Fruit fly (Drosophila melanogaster) whole organism, embryonic: ENCODE data around the gene CG1764.
A peak's percentile ranks its signal among the peaks of the same experiment; 100 is the strongest.

ENCODE experiments used
- Aef1 ChIP-seq: fragments of 200-800 bp; sonication (Bioruptor generic); IDR thresholded peaks from 3 replicates; pipeline ENCODE4 v1.3.6; 2022; ENCODE audit warnings: missing biosample characterization, missing genetic modification characterization
- Antp ChIP-seq: fragments of 200-800 bp; sonication (Bioruptor generic); optimal IDR thresholded peaks from 3 replicates; lab custom pipeline; 2016; ENCODE audit warnings: missing biosample characterization, missing genetic modification characterization
- Blimp-1 ChIP-seq: fragments of 200-800 bp; sonication (Bioruptor generic); optimal IDR thresholded peaks from 3 replicates; lab custom pipeline; 2018; ENCODE audit warnings: missing biosample characterization, missing genetic modification characterization, mild to moderate bottlenecking, moderate library complexity, missing genetic modification reagents
- CG1024 ChIP-seq: fragments of 200-800 bp; sonication (Bioruptor generic); IDR thresholded peaks from 2 replicates; pipeline ENCODE4 v1.3.6; 2022; ENCODE audit warnings: missing biosample characterization, missing genetic modification characterization
- CG11456 ChIP-seq: fragments of 200-800 bp; sonication (Bioruptor generic); IDR thresholded peaks from 3 replicates; pipeline ENCODE4 v1.3.6; 2022; ENCODE audit warnings: missing biosample characterization, missing genetic modification characterization
- CG13775 ChIP-seq: fragments of 200-800 bp; sonication (Bioruptor generic); optimal IDR thresholded peaks from 3 replicates; lab custom pipeline; 2017; ENCODE audit warnings: missing biosample characterization, mild to moderate bottlenecking, missing genetic modification characterization
- CG14710 ChIP-seq: fragments of 200-800 bp; sonication (Bioruptor generic); optimal IDR thresholded peaks from 3 replicates; lab custom pipeline; 2019; ENCODE audit warnings: missing biosample characterization, mild to moderate bottlenecking, missing genetic modification characterization, moderate library complexity
- CG14860 ChIP-seq: fragments of 200-800 bp; sonication (Bioruptor generic); IDR thresholded peaks from 3 replicates; pipeline ENCODE4 v1.3.6; 2022; ENCODE audit warnings: missing biosample characterization, missing genetic modification characterization; ENCODE audit not compliant: partially characterized antibody
- CG15269 ChIP-seq: fragments of 200-800 bp; sonication (Bioruptor generic); optimal IDR thresholded peaks from 2 replicates; lab custom pipeline; 2018; ENCODE audit warnings: missing biosample characterization, mild to moderate bottlenecking, missing genetic modification characterization, moderate library complexity
- CG15514 ChIP-seq: fragments of 200-800 bp; sonication (Bioruptor generic); optimal IDR thresholded peaks from 3 replicates; lab custom pipeline; 2017; ENCODE audit warnings: missing biosample characterization, missing genetic modification characterization, mild to moderate bottlenecking, moderate library complexity, missing genetic modification reagents
- CG1647 ChIP-seq: fragments of 200-800 bp; sonication (Bioruptor generic); optimal IDR thresholded peaks from 3 replicates; lab custom pipeline; 2016; ENCODE audit warnings: missing biosample characterization, missing genetic modification characterization
- CG17612 ChIP-seq: fragments of 200-800 bp; sonication (Bioruptor generic); IDR thresholded peaks from 2 replicates; pipeline ENCODE4 v1.3.6; 2022; ENCODE audit warnings: missing biosample characterization, missing genetic modification characterization
- CG17802 ChIP-seq: fragments of 200-800 bp; sonication (Bioruptor generic); optimal IDR thresholded peaks from 2 replicates; lab custom pipeline; 2018; ENCODE audit warnings: missing biosample characterization, mild to moderate bottlenecking, missing genetic modification characterization, moderate library complexity
- CG1832 ChIP-seq: fragments of 200-800 bp; sonication (Bioruptor generic); optimal IDR thresholded peaks from 2 replicates; lab custom pipeline; 2017; ENCODE audit warnings: missing biosample characterization, mild to moderate bottlenecking, missing genetic modification characterization, inconsistent platforms
- CG18476 ChIP-seq: fragments of 200-800 bp; sonication (Bioruptor generic); optimal IDR thresholded peaks from 2 replicates; lab custom pipeline; 2016; ENCODE audit warnings: missing biosample characterization, mild to moderate bottlenecking, missing genetic modification characterization
- CG30403 ChIP-seq: fragments of 200-800 bp; sonication (Bioruptor generic); optimal IDR thresholded peaks from 3 replicates; lab custom pipeline; 2016; ENCODE audit warnings: missing biosample characterization, missing genetic modification characterization
- CG4404 ChIP-seq: fragments of 200-800 bp; sonication (Bioruptor generic); IDR thresholded peaks from 2 replicates; pipeline ENCODE4 v1.3.6; 2022; ENCODE audit warnings: missing biosample characterization, missing genetic modification characterization
- CG4820 ChIP-seq: fragments of 200-800 bp; sonication (Bioruptor generic); optimal IDR thresholded peaks from 3 replicates; lab custom pipeline; 2016; ENCODE audit warnings: missing biosample characterization, missing genetic modification characterization
- CG6272 ChIP-seq: fragments of 200-800 bp; sonication (Bioruptor generic); IDR thresholded peaks from 2 replicates; pipeline ENCODE4 v1.3.6; 2022; ENCODE audit warnings: missing biosample characterization, missing genetic modification characterization
- CG7963 ChIP-seq: fragments of 200-800 bp; sonication (Bioruptor generic); IDR thresholded peaks from 3 replicates; pipeline ENCODE4 v1.3.6; 2022; ENCODE audit warnings: missing biosample characterization, missing genetic modification characterization; ENCODE audit not compliant: partially characterized antibody
- HLH54F ChIP-seq: fragments of 200-800 bp; sonication (Bioruptor generic); optimal IDR thresholded peaks from 3 replicates; lab custom pipeline; 2016; ENCODE audit warnings: missing biosample characterization, missing genetic modification characterization
- Hmr ChIP-seq: fragments of 200-800 bp; sonication (Bioruptor generic); optimal IDR thresholded peaks from 3 replicates; lab custom pipeline; 2017; ENCODE audit warnings: mild to moderate bottlenecking, missing biosample characterization, missing genetic modification reagents, missing genetic modification characterization
- Hmx ChIP-seq: fragments of 200-800 bp; sonication (Bioruptor generic); optimal IDR thresholded peaks from 2 replicates; lab custom pipeline; 2016; ENCODE audit warnings: missing biosample characterization, missing genetic modification characterization
- NfI ChIP-seq: fragments of 200-800 bp; sonication (Bioruptor generic); optimal IDR thresholded peaks from 3 replicates; lab custom pipeline; 2018; ENCODE audit warnings: missing biosample characterization, mild to moderate bottlenecking, missing genetic modification characterization, moderate library complexity
- Ptx1 ChIP-seq: fragments of 200-800 bp; sonication (Bioruptor generic); IDR thresholded peaks from 2 replicates; pipeline ENCODE4 v1.3.6; 2022; ENCODE audit warnings: missing biosample characterization, missing genetic modification characterization
- Six4 ChIP-seq: fragments of 200-800 bp; sonication (Bioruptor generic); optimal IDR thresholded peaks from 2 replicates; lab custom pipeline; 2016; ENCODE audit warnings: missing biosample characterization, missing genetic modification characterization
- Sox102F ChIP-seq: fragments of 200-800 bp; sonication (Bioruptor generic); optimal IDR thresholded peaks from 2 replicates; lab custom pipeline; 2018; ENCODE audit warnings: missing biosample characterization, mild to moderate bottlenecking, missing genetic modification characterization, moderate library complexity
- ash1 ChIP-seq: fragments of 200-800 bp; sonication (Bioruptor generic); optimal IDR thresholded peaks from 2 replicates; lab custom pipeline; 2018; ENCODE audit warnings: missing biosample characterization, mild to moderate bottlenecking, missing genetic modification characterization
- bsh ChIP-seq, 2 experiments: fragments of 200-800 bp; sonication (Bioruptor generic); optimal IDR thresholded peaks; 2 replicates each; lab custom pipeline; 2017 to 2018; ENCODE audit warnings: mild to moderate bottlenecking in 2 of 2, missing biosample characterization in 2 of 2, missing genetic modification characterization in 2 of 2, moderate library complexity in 1 of 2
- btn ChIP-seq: fragments of 200-800 bp; sonication (Bioruptor generic); optimal IDR thresholded peaks from 2 replicates; lab custom pipeline; 2016; ENCODE audit warnings: missing biosample characterization, missing genetic modification characterization
- ci ChIP-seq: fragments of 200-800 bp; sonication (Bioruptor generic); IDR thresholded peaks from 3 replicates; pipeline ENCODE4 v1.3.6; 2022; ENCODE audit warnings: missing biosample characterization, missing genetic modification characterization
- crol ChIP-seq: fragments of 200-800 bp; sonication (Bioruptor generic); IDR thresholded peaks from 2 replicates; pipeline ENCODE4 v1.3.6; 2022; ENCODE audit warnings: missing biosample characterization, missing genetic modification characterization
- dmrt99B ChIP-seq: fragments of 200-800 bp; sonication (Bioruptor generic); optimal IDR thresholded peaks from 2 replicates; lab custom pipeline; 2018; ENCODE audit warnings: missing biosample characterization, mild to moderate bottlenecking, missing genetic modification characterization, moderate library complexity
- emc ChIP-seq: fragments of 200-800 bp; sonication (Bioruptor generic); optimal IDR thresholded peaks from 2 replicates; lab custom pipeline; 2016; ENCODE audit warnings: missing biosample characterization, missing genetic modification characterization
- fd102C ChIP-seq: fragments of 200-800 bp; sonication (Bioruptor generic); optimal IDR thresholded peaks from 2 replicates; lab custom pipeline; 2018; ENCODE audit warnings: missing biosample characterization, mild to moderate bottlenecking, missing genetic modification characterization, moderate library complexity
- gsb-n ChIP-seq: fragments of 200-800 bp; sonication (Bioruptor generic); optimal IDR thresholded peaks from 3 replicates; lab custom pipeline; 2018; ENCODE audit warnings: missing biosample characterization, mild to moderate bottlenecking, missing genetic modification characterization
- h ChIP-seq: fragments of >200 bp; optimal IDR thresholded peaks from 2 replicates; lab custom pipeline; 2017
- hth ChIP-seq: fragments of >200 bp; optimal IDR thresholded peaks from 2 replicates; lab custom pipeline; 2017; ENCODE audit warnings: inconsistent platforms
- jing ChIP-seq: fragments of 200-800 bp; sonication (Bioruptor generic); optimal IDR thresholded peaks from 2 replicates; lab custom pipeline; 2018; ENCODE audit warnings: missing biosample characterization, mild to moderate bottlenecking, missing genetic modification characterization
- lbe ChIP-seq: fragments of 200-800 bp; sonication (Bioruptor generic); optimal IDR thresholded peaks from 2 replicates; lab custom pipeline; 2016; ENCODE audit warnings: missing biosample characterization, mild to moderate bottlenecking, missing genetic modification characterization
- maf-S ChIP-seq: fragments of 200-800 bp; sonication (Bioruptor generic); optimal IDR thresholded peaks from 2 replicates; lab custom pipeline; 2016; ENCODE audit warnings: missing biosample characterization, missing genetic modification characterization
- nau ChIP-seq: fragments of 200-800 bp; sonication (Bioruptor generic); optimal IDR thresholded peaks from 3 replicates; lab custom pipeline; 2017; ENCODE audit warnings: missing biosample characterization, mild to moderate bottlenecking, missing genetic modification characterization, missing genetic modification reagents
- odd ChIP-seq: fragments of 200-800 bp; sonication (Bioruptor generic); optimal IDR thresholded peaks from 2 replicates; lab custom pipeline; 2017; ENCODE audit warnings: missing biosample characterization, mild to moderate bottlenecking, missing genetic modification characterization
- sisA ChIP-seq: fragments of 200-800 bp; sonication (Bioruptor generic); IDR thresholded peaks from 2 replicates; pipeline ENCODE4 v1.3.6; 2022; ENCODE audit warnings: missing biosample characterization, missing genetic modification characterization
- slbo ChIP-seq: fragments of 200-800 bp; sonication (Bioruptor generic); IDR thresholded peaks from 2 replicates; pipeline ENCODE4 v1.3.6; 2022; ENCODE audit warnings: missing biosample characterization, missing genetic modification characterization
- slou ChIP-seq: fragments of 200-800 bp; sonication (Bioruptor generic); optimal IDR thresholded peaks from 3 replicates; lab custom pipeline; 2016; ENCODE audit warnings: missing biosample characterization, missing genetic modification characterization
- sr ChIP-seq: fragments of 200-800 bp; sonication (Bioruptor generic); IDR thresholded peaks from 3 replicates; pipeline ENCODE4 v1.3.6; 2022; ENCODE audit warnings: missing biosample characterization, missing genetic modification characterization
- tap ChIP-seq: fragments of 200-800 bp; optimal IDR thresholded peaks from 3 replicates; lab custom pipeline; 2019; ENCODE audit warnings: missing biosample characterization, mild to moderate bottlenecking, missing genetic modification characterization, moderate library complexity
- tin ChIP-seq: fragments of 200-800 bp; sonication (Bioruptor generic); optimal IDR thresholded peaks from 3 replicates; lab custom pipeline; 2016; ENCODE audit warnings: missing biosample characterization, missing genetic modification characterization
- yki ChIP-seq: fragments of >200 bp; optimal IDR thresholded peaks from 3 replicates; lab custom pipeline; 2018
- zfh1 ChIP-seq: fragments of 200-800 bp; sonication (Bioruptor generic); IDR thresholded peaks from 3 replicates; pipeline ENCODE4 v1.3.6; 2022; ENCODE audit warnings: missing biosample characterization, missing genetic modification characterization
- zfh2 ChIP-seq: fragments of 200-800 bp; sonication (Bioruptor generic); optimal IDR thresholded peaks from 2 replicates; lab custom pipeline; 2016; ENCODE audit warnings: missing biosample characterization, missing genetic modification characterization

Gene CG1764

DNA sequence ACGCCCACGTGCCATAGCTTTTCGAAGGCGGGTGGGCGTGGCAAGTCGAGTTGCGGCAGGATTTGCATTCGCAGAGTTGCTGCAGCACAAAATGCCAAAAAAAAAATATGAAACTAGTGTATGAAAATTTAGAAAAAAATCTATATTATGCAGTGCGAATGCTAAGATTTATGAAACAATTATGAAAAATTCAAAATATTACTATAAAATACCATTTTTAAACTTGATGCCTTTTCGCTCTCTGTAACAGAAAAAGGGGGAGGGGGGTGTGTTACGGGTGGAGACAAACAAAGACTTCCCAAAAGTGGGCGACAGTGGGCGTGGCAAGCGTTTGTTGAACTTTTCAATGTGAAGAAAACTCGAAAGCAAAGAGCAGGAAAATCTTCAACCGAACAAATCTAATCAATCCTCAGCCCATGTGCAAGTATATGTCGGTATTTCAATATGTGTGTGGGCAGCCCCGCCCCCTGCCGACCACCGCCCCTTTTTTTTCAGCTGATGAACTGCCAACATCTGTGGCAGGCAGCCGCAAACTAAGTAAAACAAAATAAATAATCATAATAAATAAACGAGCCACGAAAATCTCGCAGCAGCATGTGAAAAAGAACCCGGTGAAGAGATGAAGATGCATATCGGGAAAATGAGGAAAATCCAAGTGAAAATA, 52.4 kb downstream of the CG1764 start (continued):
- TF ChIP-seq yki (lab: Kevin White, UChicago) (no peak), lbe (GFP tag; lab: Kevin White, UChicago) (no peak), Six4 (GFP tag; lab: Kevin White, UChicago) (no peak), CG14710 (tag; lab: Kevin White, UChicago) (peak; percentile 4), CG17802 (tag; lab: Kevin White, UChicago) (no peak), sr (GFP tag; lab: Robert Waterston, UW) (peak; percentile 74), Blimp-1 (GFP tag; lab: Kevin White, UChicago) (peak; percentile 31), odd (GFP tag; lab: Kevin White, UChicago) (no peak), HLH54F (GFP tag; lab: Kevin White, UChicago) (no peak), tin (GFP tag; lab: Kevin White, UChicago) (no peak), CG1832 (GFP tag; lab: Kevin White, UChicago) (no peak), CG15514 (GFP tag; lab: Kevin White, UChicago) (no peak), gsb-n (tag; lab: Kevin White, UChicago) (no peak), Antp (GFP tag; lab: Kevin White, UChicago) (no peak), CG18476 (GFP tag; lab: Kevin White, UChicago) (no peak), ci (no peak), fd102C (no peak), Ptx1 (GFP tag; lab: Robert Waterston, UW) (peak; percentile 24; the same call in 1 of the 2 replicates), sisA (GFP tag; lab: Robert Waterston, UW) (peak; percentile 17; the same call in 1 of the 2 replicates), nau (GFP tag; lab: Kevin White, UChicago) (peak; percentile 1), CG14860 (GFP tag; lab: Robert Waterston, UW) (no peak), bsh (GFP tag; optimal IDR thresholded peaks at IDR 0.05; lab: Kevin White, UChicago) (peak in 1 of 2 experiments; percentile 51), h (lab: Kevin White, UChicago) (no peak), Aef1 (GFP tag; lab: Robert Waterston, UW) (no peak), CG4820 (no peak), emc (GFP tag; lab: Kevin White, UChicago) (no peak), Hmr (no peak), CG6272 (GFP tag; lab: Robert Waterston, UW) (no peak), maf-S (GFP tag; lab: Kevin White, UChicago) (no peak), slou (GFP tag; lab: Kevin White, UChicago) (no peak), NfI (GFP tag; lab: Kevin White, UChicago) (no peak), CG1024 (GFP tag; lab: Robert Waterston, UW) (no peak), btn (no peak), CG15269 (tag; lab: Kevin White, UChicago) (no peak), Sox102F (GFP tag; lab: Kevin White, UChicago) (peak; percentile 45), zfh1 (GFP tag; lab: Robert Waterston, UW) (0 out of 3 replicates have a peak, but pooled peaks have one; percentile 7), dmrt99B (tag; lab: Kevin White, UChicago) (peak; percentile 23), CG13775 (GFP tag; lab: Kevin White, UChicago) (no peak), jing (GFP tag; lab: Kevin White, UChicago) (no peak), hth (no peak), CG1647 (GFP tag; lab: Kevin White, UChicago) (no peak), ash1 (GFP tag; lab: Kevin White, UChicago) (no peak), CG7963 (no peak), CG30403 (GFP tag; lab: Kevin White, UChicago) (peak; percentile 23), tap (tag; lab: Kevin White, UChicago) (no peak), Hmx (GFP tag; lab: Kevin White, UChicago) (no peak), CG11456 (GFP tag; lab: Robert Waterston, UW) (no peak), crol (GFP tag; lab: Robert Waterston, UW) (no peak), CG4404 (no peak), CG17612 (GFP tag; lab: Robert Waterston, UW) (no peak), slbo (GFP tag; lab: Robert Waterston, UW) (no peak), zfh2 (GFP tag; lab: Kevin White, UChicago) (no peak)
